Worm (Caenorhabditis elegans): ENCODE measurements around the gene gly-4.

gly-4 gene

ce11 chrV:19895250-19895649, at the start of gene gly-4:
Gene gly-4 (minus strand): TSS chrV:19895350.
- no peak for TF ChIP-seq unc-62 (GFP tag; optimal IDR thresholded peaks at IDR 0.05)

ce11 chrV:19936945-19937344, 41.8 kb upstream of the gly-4 start:
- TF ChIP-seq unc-62 (GFP tag; optimal IDR thresholded peaks at IDR 0.05): no peak

- TF ChIP-seq unc-62 (GFP tag; optimal IDR thresholded peaks at IDR 0.05): no peak
Observed at ce11 chrV:19934223-19934622, 39.1 kb upstream of the gly-4 start, which contains the start of gene algn-7. Gene algn-7 (minus strand): TSS chrV:19934323.

ce11 chrV:19923924-19924323, 28.8 kb upstream of the gly-4 start, which contains the start of gene skr-4:
Gene skr-4 (plus strand): TSS chrV:19924224.
- no peak for TF ChIP-seq unc-62 (GFP tag; optimal IDR thresholded peaks at IDR 0.05)

- TF ChIP-seq unc-62 (GFP tag; optimal IDR thresholded peaks at IDR 0.05): no peak
Observed at ce11 chrV:19922613-19923012, 27.5 kb upstream of the gly-4 start, which contains the start of gene Y60A3A.16. Gene Y60A3A.16 (minus strand): TSS chrV:19922713.

- no peak for TF ChIP-seq unc-62 (GFP tag; optimal IDR thresholded peaks at IDR 0.05)
Observed at ce11 chrV:19915973-19916605, 20.9 kb upstream of the gly-4 start, which contains the start of the genes chk-2 and Y60A3A.19. Gene chk-2 (minus strand): TSS chrV:19916023. Gene Y60A3A.19 (plus strand): TSS chrV:19916555.

ce11 chrV:19908854-19909253, 13.7 kb upstream of the gly-4 start:
- no peak for TF ChIP-seq unc-62 (GFP tag; optimal IDR thresholded peaks at IDR 0.05)

- no peak for TF ChIP-seq unc-62 (GFP tag; optimal IDR thresholded peaks at IDR 0.05)
Observed at ce11 chrV:19907365-19907764, 12.2 kb upstream of the gly-4 start, which contains the start of gene fars-2. Gene fars-2 (minus strand): TSS chrV:19907434.

ce11 chrV:19905988-19906387, 10.8 kb upstream of the gly-4 start:
- TF ChIP-seq unc-62 (GFP tag; optimal IDR thresholded peaks at IDR 0.05): no peak

ce11 chrV:19904790-19905189, 9.6 kb upstream of the gly-4 start:
- TF ChIP-seq unc-62 (GFP tag; optimal IDR thresholded peaks at IDR 0.05): no peak

ce11 chrV:19901826-19902225, 6.7 kb upstream of the gly-4 start:
- TF ChIP-seq unc-62 (GFP tag; optimal IDR thresholded peaks at IDR 0.05): no peak

ce11 chrV:19899167-19899566, 4.0 kb upstream of the gly-4 start, which contains the start of gene Y116F11B.14:
Gene Y116F11B.14 (plus strand): TSS chrV:19899467.
- TF ChIP-seq unc-62 (GFP tag; optimal IDR thresholded peaks at IDR 0.05): no peak

ce11 chrV:19897982-19898381, 2.8 kb upstream of the gly-4 start:
- no peak for TF ChIP-seq unc-62 (GFP tag; optimal IDR thresholded peaks at IDR 0.05)

- TF ChIP-seq unc-62 (GFP tag; optimal IDR thresholded peaks at IDR 0.05): no peak
Observed at ce11 chrV:19897557-19897956, 2.4 kb upstream of the gly-4 start.

ce11 chrV:19882916-19883315, 12.2 kb downstream of the gly-4 start, which contains the start of gene Y116F11B.13:
Gene Y116F11B.13 (plus strand): TSS chrV:19883216.
- no peak for TF ChIP-seq unc-62 (GFP tag; optimal IDR thresholded peaks at IDR 0.05)

ce11 chrV:19867883-19868282, 27.3 kb downstream of the gly-4 start, which contains the start of gene Y116F11B.9:
Gene Y116F11B.9 (minus strand): TSS chrV:19867983.
- no peak for TF ChIP-seq unc-62 (GFP tag; optimal IDR thresholded peaks at IDR 0.05)

ce11 chrV:19860225-19860624, 34.9 kb downstream of the gly-4 start:
- no peak for TF ChIP-seq unc-62 (GFP tag; optimal IDR thresholded peaks at IDR 0.05)
